Fruit fly (Drosophila melanogaster) whole organism, embryonic: ENCODE data around the gene Ube4B.
A peak's percentile ranks its signal among the peaks of the same experiment; 100 is the strongest.

Experiments
- Asciz ChIP-seq: fragments of 200-800 bp; sonication (Bioruptor generic); optimal IDR thresholded peaks from 2 replicates; lab custom pipeline; 2017; ENCODE audit warnings: missing biosample characterization, mild to moderate bottlenecking, missing genetic modification characterization, missing genetic modification reagents
- Bdp1 ChIP-seq: fragments of 200-800 bp; sonication (Bioruptor generic); optimal IDR thresholded peaks from 3 replicates; lab custom pipeline; 2016; ENCODE audit warnings: missing biosample characterization, missing genetic modification characterization
- CG12219 ChIP-seq: fragments of 200-800 bp; sonication (Bioruptor generic); optimal IDR thresholded peaks from 3 replicates; lab custom pipeline; 2018; ENCODE audit warnings: missing biosample characterization, mild to moderate bottlenecking, missing genetic modification characterization
- CG14050 ChIP-seq: fragments of 200-800 bp; sonication (Bioruptor generic); IDR thresholded peaks from 3 replicates; pipeline ENCODE4 v1.3.6; 2022; ENCODE audit warnings: missing biosample characterization, missing genetic modification characterization
- CG16813 ChIP-seq: fragments of 200-800 bp; sonication (Bioruptor generic); IDR thresholded peaks from 3 replicates; pipeline ENCODE4 v1.3.6; 2022; ENCODE audit warnings: missing biosample characterization, missing genetic modification characterization; ENCODE audit not compliant: partially characterized antibody
- CG17829 ChIP-seq: fragments of 200-800 bp; optimal IDR thresholded peaks from 2 replicates; lab custom pipeline; 2019; ENCODE audit warnings: missing biosample characterization, mild to moderate bottlenecking, missing genetic modification characterization, moderate library complexity
- CG17912 ChIP-seq: fragments of 200-800 bp; sonication (Bioruptor generic); optimal IDR thresholded peaks from 2 replicates; lab custom pipeline; 2018; ENCODE audit warnings: missing biosample characterization, mild to moderate bottlenecking, missing genetic modification characterization
- CG31365 ChIP-seq: fragments of 200-800 bp; sonication (Bioruptor generic); optimal IDR thresholded peaks from 2 replicates; lab custom pipeline; 2018; ENCODE audit warnings: missing biosample characterization, mild to moderate bottlenecking, missing genetic modification characterization
- CG34224 ChIP-seq: fragments of 200-800 bp; sonication (Bioruptor generic); IDR thresholded peaks from 3 replicates; pipeline ENCODE4 v1.3.6; 2022; ENCODE audit warnings: missing biosample characterization, missing genetic modification characterization; ENCODE audit not compliant: partially characterized antibody
- CG4282 ChIP-seq: fragments of 200-800 bp; sonication (Bioruptor generic); optimal IDR thresholded peaks from 2 replicates; lab custom pipeline; 2016; ENCODE audit warnings: missing biosample characterization, missing genetic modification characterization
- CG4707 ChIP-seq: fragments of 200-800 bp; sonication (Bioruptor generic); optimal IDR thresholded peaks from 2 replicates; lab custom pipeline; 2018; ENCODE audit warnings: missing biosample characterization, mild to moderate bottlenecking, missing genetic modification characterization, moderate library complexity
- CG4820 ChIP-seq: fragments of 200-800 bp; sonication (Bioruptor generic); optimal IDR thresholded peaks from 3 replicates; lab custom pipeline; 2016; ENCODE audit warnings: missing biosample characterization, missing genetic modification characterization
- CG6175 ChIP-seq: fragments of 200-800 bp; sonication (Bioruptor generic); IDR thresholded peaks from 3 replicates; pipeline ENCODE4 v1.3.6; 2022; ENCODE audit warnings: missing biosample characterization, missing genetic modification characterization
- CG6813 ChIP-seq: fragments of 200-800 bp; sonication (Bioruptor generic); optimal IDR thresholded peaks from 2 replicates; lab custom pipeline; 2017; ENCODE audit warnings: missing biosample characterization, missing genetic modification characterization, mild to moderate bottlenecking, moderate library complexity, missing genetic modification reagents
- CG7271 ChIP-seq: fragments of 200-800 bp; sonication (Bioruptor generic); optimal IDR thresholded peaks from 2 replicates; lab custom pipeline; 2018; ENCODE audit warnings: missing biosample characterization, mild to moderate bottlenecking, missing genetic modification characterization, moderate library complexity
- CG8388 ChIP-seq: fragments of 200-800 bp; sonication (Bioruptor generic); optimal IDR thresholded peaks from 2 replicates; lab custom pipeline; 2019; ENCODE audit warnings: missing biosample characterization, mild to moderate bottlenecking, missing genetic modification characterization, moderate library complexity
- CG9437 ChIP-seq: fragments of 200-800 bp; sonication (Bioruptor generic); optimal IDR thresholded peaks from 2 replicates; lab custom pipeline; 2018; ENCODE audit warnings: missing biosample characterization, mild to moderate bottlenecking, missing genetic modification characterization
- CG9932 ChIP-seq: fragments of 200-800 bp; sonication (Bioruptor generic); IDR thresholded peaks from 2 replicates; pipeline ENCODE4 v1.3.6; 2022; ENCODE audit warnings: missing biosample characterization, missing genetic modification characterization
- Dbx ChIP-seq: fragments of 200-800 bp; sonication (Bioruptor generic); IDR thresholded peaks from 3 replicates; pipeline ENCODE4 v1.3.6; 2022; ENCODE audit warnings: missing biosample characterization, missing genetic modification characterization
- Fer2 ChIP-seq: fragments of 200-800 bp; sonication (Bioruptor generic); optimal IDR thresholded peaks from 2 replicates; lab custom pipeline; 2018; ENCODE audit warnings: missing biosample characterization, mild to moderate bottlenecking, missing genetic modification characterization, moderate library complexity
- Fer3 ChIP-seq: fragments of 200-800 bp; sonication (Bioruptor generic); optimal IDR thresholded peaks from 2 replicates; lab custom pipeline; 2018; ENCODE audit warnings: missing biosample characterization, mild to moderate bottlenecking, missing genetic modification characterization, moderate library complexity
- Kr ChIP-seq: fragments of 200-800 bp; sonication (Bioruptor generic); optimal IDR thresholded peaks from 2 replicates; lab custom pipeline; 2017; ENCODE audit warnings: missing biosample characterization, mild to moderate bottlenecking, missing genetic modification characterization
- MBD-R2 ChIP-seq: fragments of 200-800 bp; sonication (Bioruptor generic); IDR thresholded peaks from 2 replicates; pipeline ENCODE4 v1.3.6; 2022; ENCODE audit warnings: missing biosample characterization, missing genetic modification characterization
- MTF-1 ChIP-seq: fragments of 200-800 bp; sonication (Bioruptor generic); optimal IDR thresholded peaks from 2 replicates; lab custom pipeline; 2018; ENCODE audit warnings: missing biosample characterization, mild to moderate bottlenecking, missing genetic modification characterization, borderline replicate concordance
- Meics ChIP-seq: fragments of 200-800 bp; sonication (Bioruptor generic); optimal IDR thresholded peaks from 2 replicates; lab custom pipeline; 2017; ENCODE audit warnings: missing biosample characterization, mild to moderate bottlenecking, missing genetic modification characterization
- Myb ChIP-seq: fragments of 200-800 bp; sonication (Bioruptor generic); optimal IDR thresholded peaks from 2 replicates; lab custom pipeline; 2016; ENCODE audit warnings: missing biosample characterization, missing genetic modification characterization
- NC2β ChIP-seq: fragments of 200-800 bp; sonication (Bioruptor generic); optimal IDR thresholded peaks from 2 replicates; lab custom pipeline; 2016; ENCODE audit warnings: missing biosample characterization, missing genetic modification characterization
- Oli ChIP-seq: fragments of 200-800 bp; sonication (Bioruptor generic); optimal IDR thresholded peaks from 2 replicates; lab custom pipeline; 2018; ENCODE audit warnings: missing biosample characterization, mild to moderate bottlenecking, missing genetic modification characterization, moderate library complexity
- Pdp1 ChIP-seq, 2 experiments: fragments of 200-800 bp; sonication (Bioruptor generic); optimal IDR thresholded peaks; 3 replicates each; lab custom pipeline; 2016; ENCODE audit warnings: missing biosample characterization in 2 of 2, missing genetic modification characterization in 2 of 2, mild to moderate bottlenecking in 1 of 2, moderate library complexity in 1 of 2
- Ptx1 ChIP-seq: fragments of 200-800 bp; sonication (Bioruptor generic); IDR thresholded peaks from 2 replicates; pipeline ENCODE4 v1.3.6; 2022; ENCODE audit warnings: missing biosample characterization, missing genetic modification characterization
- Scr ChIP-seq: fragments of 200-800 bp; sonication (Bioruptor generic); IDR thresholded peaks from 2 replicates; pipeline ENCODE4 v1.3.6; 2022; ENCODE audit warnings: missing biosample characterization, missing genetic modification characterization; ENCODE audit not compliant: partially characterized antibody
- Taf1 ChIP-seq: fragments of 200-800 bp; sonication (Bioruptor generic); IDR thresholded peaks from 2 replicates; pipeline ENCODE4 v1.3.6; 2022; ENCODE audit warnings: missing biosample characterization, missing genetic modification characterization
- Xrp1 ChIP-seq: fragments of 200-800 bp; sonication (Bioruptor generic); IDR thresholded peaks from 2 replicates; pipeline ENCODE4 v1.3.6; 2022; ENCODE audit warnings: missing biosample characterization, missing genetic modification characterization
- ash1 ChIP-seq: fragments of 200-800 bp; sonication (Bioruptor generic); optimal IDR thresholded peaks from 2 replicates; lab custom pipeline; 2018; ENCODE audit warnings: missing biosample characterization, mild to moderate bottlenecking, missing genetic modification characterization
- bbx ChIP-seq: fragments of 200-800 bp; sonication (Bioruptor generic); IDR thresholded peaks from 2 replicates; pipeline ENCODE4 v1.3.6; 2022; ENCODE audit warnings: missing biosample characterization, missing genetic modification characterization; ENCODE audit not compliant: partially characterized antibody
- btn ChIP-seq: fragments of 200-800 bp; sonication (Bioruptor generic); optimal IDR thresholded peaks from 2 replicates; lab custom pipeline; 2016; ENCODE audit warnings: missing biosample characterization, missing genetic modification characterization
- cg ChIP-seq: fragments of 200-800 bp; sonication (Bioruptor generic); optimal IDR thresholded peaks from 3 replicates; lab custom pipeline; 2019; ENCODE audit warnings: missing biosample characterization, mild to moderate bottlenecking, missing genetic modification characterization, moderate library complexity
- crc ChIP-seq: fragments of 200-800 bp; sonication (Bioruptor generic); optimal IDR thresholded peaks from 2 replicates; lab custom pipeline; 2016; ENCODE audit warnings: missing biosample characterization, missing genetic modification characterization
- crp ChIP-seq, 2 experiments: fragments of 200-800 bp; sonication (Bioruptor generic); optimal IDR thresholded peaks; 2 replicates in 1 of 2; 3 replicates in 1 of 2; lab custom pipeline; 2017; ENCODE audit warnings: missing biosample characterization in 2 of 2, missing genetic modification characterization in 2 of 2, mild to moderate bottlenecking in 1 of 2, moderate library complexity in 1 of 2
- dysf ChIP-seq: fragments of 200-800 bp; sonication (Bioruptor generic); IDR thresholded peaks from 3 replicates; pipeline ENCODE4 v1.3.6; 2022; ENCODE audit warnings: missing biosample characterization, missing genetic modification characterization
- hth ChIP-seq: fragments of >200 bp; optimal IDR thresholded peaks from 2 replicates; lab custom pipeline; 2017; ENCODE audit warnings: inconsistent platforms
- kni ChIP-seq: fragments of 200-800 bp; sonication (Bioruptor generic); optimal IDR thresholded peaks from 3 replicates; lab custom pipeline; 2017; ENCODE audit warnings: mild to moderate bottlenecking, missing biosample characterization, missing genetic modification reagents, missing genetic modification characterization
- mirr ChIP-seq: fragments of 200-800 bp; sonication (Bioruptor generic); optimal IDR thresholded peaks from 3 replicates; lab custom pipeline; 2018; ENCODE audit warnings: missing biosample characterization, mild to moderate bottlenecking, missing genetic modification characterization
- psq ChIP-seq: fragments of 200-800 bp; sonication (Bioruptor generic); optimal IDR thresholded peaks from 2 replicates; lab custom pipeline; 2017; ENCODE audit warnings: missing biosample characterization, missing genetic modification characterization
- slou ChIP-seq: fragments of 200-800 bp; sonication (Bioruptor generic); optimal IDR thresholded peaks from 3 replicates; lab custom pipeline; 2016; ENCODE audit warnings: missing biosample characterization, missing genetic modification characterization
- tll ChIP-seq, 2 experiments: fragments of 200-800 bp in 1 of 2; fragments of >200 bp in 1 of 2; sonication (Bioruptor generic) in 1 of 2; optimal IDR thresholded peaks; 2 replicates each; lab custom pipeline; 2017 to 2019; ENCODE audit warnings: missing biosample characterization in 2 of 2, missing genetic modification characterization in 2 of 2, mild to moderate bottlenecking in 1 of 2, moderate library complexity in 1 of 2
- trh ChIP-seq: fragments of 200-800 bp; sonication (Bioruptor generic); optimal IDR thresholded peaks from 2 replicates; lab custom pipeline; 2016; ENCODE audit warnings: missing biosample characterization, missing genetic modification characterization
- tup ChIP-seq: fragments of 200-800 bp; sonication (Bioruptor generic); optimal IDR thresholded peaks from 2 replicates; lab custom pipeline; 2016; ENCODE audit warnings: missing biosample characterization, mild to moderate bottlenecking, missing genetic modification characterization, moderate library complexity
- tx ChIP-seq: fragments of 200-800 bp; sonication (Bioruptor generic); optimal IDR thresholded peaks from 2 replicates; lab custom pipeline; 2016; ENCODE audit warnings: missing biosample characterization, missing genetic modification characterization
- unpg ChIP-seq: fragments of 200-800 bp; sonication (Bioruptor generic); optimal IDR thresholded peaks from 3 replicates; lab custom pipeline; 2018; ENCODE audit warnings: missing biosample characterization, mild to moderate bottlenecking, missing genetic modification characterization, moderate library complexity

Gene Ube4B

DNA sequence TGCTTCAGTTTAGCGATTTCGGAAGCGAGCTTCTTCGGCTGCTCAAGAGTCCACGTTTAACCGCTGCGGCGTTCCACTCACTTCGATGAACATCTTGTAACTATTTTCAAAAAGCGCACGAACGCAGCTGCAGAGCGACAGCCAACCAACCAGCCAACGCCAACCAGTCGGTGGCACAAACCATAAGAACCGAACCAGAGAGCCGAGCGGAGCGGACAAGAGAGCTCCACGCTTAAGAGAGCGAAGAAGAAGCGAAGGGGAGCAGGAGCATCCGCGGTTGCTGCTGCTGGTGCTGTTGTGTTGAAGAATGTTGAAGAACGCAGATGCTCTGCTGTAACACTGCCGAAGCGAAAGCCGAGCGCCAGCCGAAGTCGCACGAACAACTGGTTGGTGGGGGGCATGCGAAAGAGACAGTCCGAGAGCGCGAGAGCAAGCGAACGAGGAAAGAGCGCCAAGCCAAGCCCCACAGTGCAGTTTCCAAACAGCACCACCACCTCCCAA is 40.9 kb upstream of the Ube4B start, which contains the start of gene CG9932 (continued):
- TF ChIP-seq cg (GFP tag; lab: Kevin White, UChicago): no peak
- TF ChIP-seq MTF-1: no peak
- TF ChIP-seq CG17829 (tag; lab: Kevin White, UChicago): peak; percentile 29
- TF ChIP-seq CG16813 (GFP tag; lab: Robert Waterston, UW): no peak
- TF ChIP-seq Oli: no peak
- no peak for TF ChIP-seq btn
- no peak for TF ChIP-seq CG31365 (tag; lab: Kevin White, UChicago)
- TF ChIP-seq ash1 (GFP tag; lab: Kevin White, UChicago): no peak
- no peak for TF ChIP-seq trh
- TF ChIP-seq tup (GFP tag; lab: Kevin White, UChicago): no peak
- peak; percentile 26 for TF ChIP-seq CG12219 (GFP tag; lab: Kevin White, UChicago)
- TF ChIP-seq CG6813 (GFP tag; lab: Kevin White, UChicago): peak; percentile 8
- TF ChIP-seq tll (GFP tag; optimal IDR thresholded peaks at IDR 0.05; lab: Kevin White, UChicago): no peak
- TF ChIP-seq Taf1 (GFP tag; lab: Robert Waterston, UW): no peak
- TF ChIP-seq tx: no peak
- no peak for TF ChIP-seq CG17912 (GFP tag; lab: Kevin White, UChicago)
- no peak for TF ChIP-seq crc (GFP tag; lab: Kevin White, UChicago)
- TF ChIP-seq Pdp1 (GFP tag; optimal IDR thresholded peaks at IDR 0.05; lab: Kevin White, UChicago): peak in 1 of 2 experiments; percentile 93
- no peak for TF ChIP-seq unpg
- TF ChIP-seq CG4820: no peak
- no peak for TF ChIP-seq psq (GFP tag; lab: Kevin White, UChicago)
- peak; percentile 76; the same call in 2 of the 3 replicates for TF ChIP-seq CG6175 (GFP tag; lab: Robert Waterston, UW)
- TF ChIP-seq MBD-R2 (GFP tag; lab: Robert Waterston, UW): 0 out of 2 replicates have a peak, but pooled peaks have one; percentile 27
- TF ChIP-seq mirr: peak; percentile 42
- TF ChIP-seq hth: no peak
- no peak for TF ChIP-seq Myb
- no peak for TF ChIP-seq Kr (GFP tag; lab: Kevin White, UChicago)
- TF ChIP-seq Bdp1: no peak
- no peak for TF ChIP-seq NC2β (GFP tag; lab: Kevin White, UChicago)
- no peak for TF ChIP-seq CG8388
- TF ChIP-seq CG34224 (GFP tag; lab: Robert Waterston, UW): peak; percentile 61; the same call in 2 of the 3 replicates
- 0 out of 3 replicates have a peak, but pooled peaks have one; percentile 53 for TF ChIP-seq Dbx (GFP tag; lab: Robert Waterston, UW)
- no peak for TF ChIP-seq CG14050
- TF ChIP-seq crp (GFP tag; optimal IDR thresholded peaks at IDR 0.05; lab: Kevin White, UChicago): no peak
- no peak for TF ChIP-seq Fer2 (tag; lab: Kevin White, UChicago)
- TF ChIP-seq CG7271 (tag; lab: Kevin White, UChicago): no peak
- no peak for TF ChIP-seq Fer3 (tag; lab: Kevin White, UChicago)
- TF ChIP-seq CG9932 (GFP tag; lab: Robert Waterston, UW): peak; percentile 76
- TF ChIP-seq slou (GFP tag; lab: Kevin White, UChicago): no peak
- TF ChIP-seq Meics (GFP tag; lab: Kevin White, UChicago): peak; percentile 40
- 0 out of 2 replicates have a peak, but pooled peaks have one; percentile 16 for TF ChIP-seq Xrp1 (GFP tag; lab: Robert Waterston, UW)
- no peak for TF ChIP-seq kni (GFP tag; lab: Kevin White, UChicago)
- TF ChIP-seq CG4707 (GFP tag; lab: Kevin White, UChicago): no peak
- TF ChIP-seq dysf: no peak
- no peak for TF ChIP-seq CG9437 (GFP tag; lab: Kevin White, UChicago)
- TF ChIP-seq Asciz (GFP tag; lab: Kevin White, UChicago): no peak
- no peak for TF ChIP-seq Ptx1
- peak; percentile 39; the same call in 1 of the 2 replicates for TF ChIP-seq Scr (GFP tag; lab: Robert Waterston, UW)
- TF ChIP-seq bbx (GFP tag; lab: Robert Waterston, UW): no peak
- TF ChIP-seq CG4282 (GFP tag; lab: Kevin White, UChicago): no peak
